Comparison of ENCODE assay signal across 1 fruit fly cellular context in genomic region chrX:6090809-6091667, dm6.
A peak's percentile ranks its signal among the peaks of the same experiment; 100 is the strongest.
TF ChIP-seq lines count a peak whose summit lies in the region.

Gene Nep1, plus strand, starts transcription at chrX:6091205.
Gene Mipp2, minus strand, starts transcription at chrX:6091471.

TF ChIP-seq in whole organism, embryonic, 481 proteins besides CTCF, POLR2A, EP300 and RAD21 (continued from another document and continues in another):
- TF ChIP-seq CG17802 (tag; optimal IDR thresholded peaks at IDR 0.05; lab: Kevin White, UChicago) (no peak), Lpt (GFP tag; optimal IDR thresholded peaks at IDR 0.05; lab: Kevin White, UChicago) (no peak), CG10274 (GFP tag; optimal IDR thresholded peaks at IDR 0.05; lab: Kevin White, UChicago) (no peak), CG10654 (GFP tag; optimal IDR thresholded peaks at IDR 0.05; lab: Kevin White, UChicago) (no peak), klu (GFP tag; IDR thresholded peaks at IDR 0.05; lab: Robert Waterston, UW) (peak; percentile 27; the same call in 1 of the 2 replicates), az2 (GFP tag; optimal IDR thresholded peaks at IDR 0.05; lab: Kevin White, UChicago) (no peak), ato (GFP tag; IDR thresholded peaks at IDR 0.05; lab: Robert Waterston, UW; ENCODE audit: partially characterized antibody) (no peak), CG9609 (GFP tag; optimal IDR thresholded peaks at IDR 0.05; lab: Kevin White, UChicago) (no peak), Xrp1 (GFP tag; IDR thresholded peaks at IDR 0.05; lab: Robert Waterston, UW) (peak; percentile 49), otp (GFP tag; IDR thresholded peaks at IDR 0.05; lab: Robert Waterston, UW) (no peak), Gsc (GFP tag; IDR thresholded peaks at IDR 0.05; lab: Robert Waterston, UW) (no peak), Ada2b (GFP tag; IDR thresholded peaks at IDR 0.05; lab: Robert Waterston, UW) (0 out of 2 replicates have a peak, but pooled peaks have one; percentile 6), danr (GFP tag; IDR thresholded peaks at IDR 0.05; lab: Robert Waterston, UW) (peak; percentile 13; the same call in 1 of the 2 replicates), HLH3B (GFP tag; IDR thresholded peaks at IDR 0.05; lab: Robert Waterston, UW) (peak; percentile 32; the same call in 1 of the 2 replicates), MESR4 (GFP tag; optimal IDR thresholded peaks at IDR 0.05; lab: Kevin White, UChicago) (no peak), exex (tag; optimal IDR thresholded peaks at IDR 0.05; lab: Kevin White, UChicago) (no peak), CG10565 (GFP tag; optimal IDR thresholded peaks at IDR 0.05; lab: Kevin White, UChicago) (no peak), gsb-n (tag; optimal IDR thresholded peaks at IDR 0.05; lab: Kevin White, UChicago) (no peak), psq (GFP tag; optimal IDR thresholded peaks at IDR 0.05; lab: Kevin White, UChicago) (no peak), disco-r (GFP tag; optimal IDR thresholded peaks at IDR 0.05; lab: Kevin White, UChicago) (no peak), CG12299 (tag; optimal IDR thresholded peaks at IDR 0.05; lab: Kevin White, UChicago) (peak; percentile 10), CG12659 (GFP tag; optimal IDR thresholded peaks at IDR 0.05; lab: Kevin White, UChicago) (peak; percentile 42), cad (GFP tag; optimal IDR thresholded peaks at IDR 0.05; lab: Kevin White, UChicago) (no peak), cas (GFP tag; IDR thresholded peaks at IDR 0.05; lab: Robert Waterston, UW) (no peak), CG13123 (GFP tag; optimal IDR thresholded peaks at IDR 0.05; lab: Kevin White, UChicago) (no peak), CrebB (tag; optimal IDR thresholded peaks at IDR 0.05; lab: Kevin White, UChicago) (no peak), CG6765 (GFP tag; optimal IDR thresholded peaks at IDR 0.05; lab: Kevin White, UChicago) (no peak), hth (optimal IDR thresholded peaks at IDR 0.05; lab: Kevin White, UChicago) (no peak), sc (optimal IDR thresholded peaks at IDR 0.05; lab: Kevin White, UChicago) (no peak), sc (GFP tag; optimal IDR thresholded peaks at IDR 0.05; lab: Kevin White, UChicago) (no peak), oc (tag; optimal IDR thresholded peaks at IDR 0.05; lab: Kevin White, UChicago) (no peak), CG30020 (tag; optimal IDR thresholded peaks at IDR 0.05; lab: Kevin White, UChicago) (no peak), scrt (GFP tag; optimal IDR thresholded peaks at IDR 0.05; lab: Kevin White, UChicago) (peak; percentile 44), lbe (GFP tag; optimal IDR thresholded peaks at IDR 0.05; lab: Kevin White, UChicago) (no peak), dysf (GFP tag; IDR thresholded peaks at IDR 0.05; lab: Robert Waterston, UW) (peak; percentile 57; the same call in 1 of the 3 replicates), Ets97D (GFP tag; optimal IDR thresholded peaks at IDR 0.05; lab: Kevin White, UChicago) (peak; percentile 3), BtbVII (GFP tag; optimal IDR thresholded peaks at IDR 0.05; lab: Kevin White, UChicago) (peak; percentile 17), C15 (GFP tag; IDR thresholded peaks at IDR 0.05; lab: Robert Waterston, UW) (no peak), Dip3 (GFP tag; optimal IDR thresholded peaks at IDR 0.05; lab: Kevin White, UChicago) (no peak), hb (GFP tag; IDR thresholded peaks at IDR 0.05; lab: Robert Waterston, UW; ENCODE audit: partially characterized antibody) (no peak), CG16863 (GFP tag; optimal IDR thresholded peaks at IDR 0.05; lab: Kevin White, UChicago) (peak; percentile 29), CG3281 (GFP tag; optimal IDR thresholded peaks at IDR 0.05; lab: Kevin White, UChicago) (peak; percentile 16), CG9817 (tag; optimal IDR thresholded peaks at IDR 0.05; lab: Kevin White, UChicago) (peak; percentile 35), Hr78 (GFP tag; optimal IDR thresholded peaks at IDR 0.05; lab: Kevin White, UChicago) (no peak), unc-4 (GFP tag; IDR thresholded peaks at IDR 0.05; lab: Robert Waterston, UW; ENCODE audit: partially characterized antibody) (no peak), Pdp1 (GFP tag; optimal IDR thresholded peaks at IDR 0.05; lab: Kevin White, UChicago) (peak in 1 of 2 experiments; percentile 7), vnd (GFP tag; IDR thresholded peaks at IDR 0.05; lab: Robert Waterston, UW; ENCODE audit: partially characterized antibody) (no peak), CG11560 (tag; IDR thresholded peaks at IDR 0.05; lab: Robert Waterston, UW) (no peak), Atf3 (GFP tag; optimal IDR thresholded peaks at IDR 0.05; lab: Kevin White, UChicago) (no peak), CG9876 (GFP tag; optimal IDR thresholded peaks at IDR 0.05; lab: Kevin White, UChicago) (no peak), D19B (GFP tag; optimal IDR thresholded peaks at IDR 0.05; lab: Kevin White, UChicago) (no peak), fd102C (GFP tag; optimal IDR thresholded peaks at IDR 0.05; lab: Kevin White, UChicago) (no peak), pita (GFP tag; optimal IDR thresholded peaks at IDR 0.05; lab: Kevin White, UChicago) (no peak), CG11093 (GFP tag; IDR thresholded peaks at IDR 0.05; lab: Robert Waterston, UW) (no peak), trh (GFP tag; optimal IDR thresholded peaks at IDR 0.05; lab: Kevin White, UChicago) (no peak), hbn (GFP tag; IDR thresholded peaks at IDR 0.05; lab: Robert Waterston, UW; ENCODE audit: partially characterized antibody) (no peak), jing (GFP tag; optimal IDR thresholded peaks at IDR 0.05; lab: Kevin White, UChicago) (no peak), CG6854 (GFP tag; optimal IDR thresholded peaks at IDR 0.05; lab: Kevin White, UChicago) (peak; percentile 1), slp2 (GFP tag; optimal IDR thresholded peaks at IDR 0.05; lab: Kevin White, UChicago) (no peak), Taf1 (GFP tag; IDR thresholded peaks at IDR 0.05; lab: Robert Waterston, UW) (peak; percentile 35; the same call in 1 of the 2 replicates), corto (GFP tag; optimal IDR thresholded peaks at IDR 0.05; lab: Kevin White, UChicago) (no peak), CG2129 (GFP tag; IDR thresholded peaks at IDR 0.05; lab: Robert Waterston, UW; ENCODE audit: partially characterized antibody) (no peak), NK7.1 (GFP tag; optimal IDR thresholded peaks at IDR 0.05; lab: Kevin White, UChicago) (no peak), CG8924 (tag; optimal IDR thresholded peaks at IDR 0.05; lab: Kevin White, UChicago) (peak; percentile 15), tup (GFP tag; optimal IDR thresholded peaks at IDR 0.05; lab: Kevin White, UChicago) (no peak), unpg (GFP tag; optimal IDR thresholded peaks at IDR 0.05; lab: Kevin White, UChicago) (peak; percentile 48), CG10979 (tag; optimal IDR thresholded peaks at IDR 0.05; lab: Kevin White, UChicago) (no peak), Sox102F (GFP tag; optimal IDR thresholded peaks at IDR 0.05; lab: Kevin White, UChicago) (no peak), CG16779 (GFP tag; IDR thresholded peaks at IDR 0.05; lab: Robert Waterston, UW) (no peak), Asciz (GFP tag; optimal IDR thresholded peaks at IDR 0.05; lab: Kevin White, UChicago) (no peak), pum (GFP tag; optimal IDR thresholded peaks at IDR 0.05; lab: Kevin White, UChicago) (no peak), Awh (GFP tag; IDR thresholded peaks at IDR 0.05; lab: Robert Waterston, UW) (no peak), CG11398 (GFP tag; optimal IDR thresholded peaks at IDR 0.05; lab: Kevin White, UChicago) (no peak), Eip74EF (GFP tag; optimal IDR thresholded peaks at IDR 0.05; lab: Kevin White, UChicago) (no peak), ab (GFP tag; optimal IDR thresholded peaks at IDR 0.05; lab: Kevin White, UChicago) (no peak), CG10209 (GFP tag; optimal IDR thresholded peaks at IDR 0.05; lab: Kevin White, UChicago) (peak; percentile 38), Dip2 (GFP tag; IDR thresholded peaks at IDR 0.05; lab: Robert Waterston, UW) (no peak), Stat92E (GFP tag; optimal IDR thresholded peaks at IDR 0.05; lab: Kevin White, UChicago) (no peak), CG1602 (GFP tag; optimal IDR thresholded peaks at IDR 0.05; lab: Kevin White, UChicago) (no peak), mirr (GFP tag; optimal IDR thresholded peaks at IDR 0.05; lab: Kevin White, UChicago) (no peak), Tbp (GFP tag; optimal IDR thresholded peaks at IDR 0.05; lab: Kevin White, UChicago) (no peak), zen2 (GFP tag; IDR thresholded peaks at IDR 0.05; lab: Robert Waterston, UW; ENCODE audit: partially characterized antibody) (no peak), Mes4 (GFP tag; optimal IDR thresholded peaks at IDR 0.05; lab: Kevin White, UChicago) (peak; percentile 9), E2f1 (GFP tag; IDR thresholded peaks at IDR 0.05; lab: Robert Waterston, UW) (peak; percentile 51), Neu2 (GFP tag; optimal IDR thresholded peaks at IDR 0.05; lab: Kevin White, UChicago; ENCODE audit: borderline replicate concordance) (no peak), Doc2 (GFP tag; IDR thresholded peaks at IDR 0.05; lab: Robert Waterston, UW) (no peak), Sry-β (GFP tag; optimal IDR thresholded peaks at IDR 0.05; lab: Kevin White, UChicago) (no peak), Spps (tag; optimal IDR thresholded peaks at IDR 0.05; lab: Kevin White, UChicago) (no peak), Fer2 (tag; optimal IDR thresholded peaks at IDR 0.05; lab: Kevin White, UChicago) (no peak), CG8388 (GFP tag; optimal IDR thresholded peaks at IDR 0.05; lab: Kevin White, UChicago) (peak; percentile 3), CG9932 (GFP tag; IDR thresholded peaks at IDR 0.05; lab: Robert Waterston, UW) (peak; percentile 66), CG6654 (GFP tag; optimal IDR thresholded peaks at IDR 0.05; lab: Kevin White, UChicago) (no peak), tin (GFP tag; optimal IDR thresholded peaks at IDR 0.05; lab: Kevin White, UChicago) (no peak), MBD-R2 (GFP tag; IDR thresholded peaks at IDR 0.05; lab: Robert Waterston, UW) (no peak; the same call in 1 of the 2 replicates), Mrtf (GFP tag; IDR thresholded peaks at IDR 0.05; lab: Robert Waterston, UW) (0 out of 3 replicates have a peak, but pooled peaks have one; percentile 19), ERR (GFP tag; optimal IDR thresholded peaks at IDR 0.05; lab: Kevin White, UChicago) (no peak), sima (GFP tag; optimal IDR thresholded peaks at IDR 0.05; lab: Kevin White, UChicago) (no peak), HLH54F (GFP tag; optimal IDR thresholded peaks at IDR 0.05; lab: Kevin White, UChicago) (no peak), CG4730 (GFP tag; IDR thresholded peaks at IDR 0.05; lab: Robert Waterston, UW) (0 out of 2 replicates have a peak, but pooled peaks have one; percentile 12), odd (GFP tag; optimal IDR thresholded peaks at IDR 0.05; lab: Kevin White, UChicago) (no peak), CG7928 (GFP tag; optimal IDR thresholded peaks at IDR 0.05; lab: Kevin White, UChicago) (no peak), lab (GFP tag; optimal IDR thresholded peaks at IDR 0.05; lab: Kevin White, UChicago) (no peak), ara (GFP tag; IDR thresholded peaks at IDR 0.05; lab: Robert Waterston, UW) (no peak), en (GFP tag; optimal IDR thresholded peaks at IDR 0.05; lab: Kevin White, UChicago) (no peak), Med (GFP tag; lab: Kevin White, UChicago) (peak; percentile 88), repo (GFP tag; optimal IDR thresholded peaks at IDR 0.05; lab: Kevin White, UChicago) (no peak), CG17385 (GFP tag; optimal IDR thresholded peaks at IDR 0.05; lab: Kevin White, UChicago) (no peak), CG8290 (GFP tag; optimal IDR thresholded peaks at IDR 0.05; lab: Kevin White, UChicago) (no peak), CG8290 (tag; optimal IDR thresholded peaks at IDR 0.05; lab: Kevin White, UChicago) (peak in 1 of 2 experiments; percentile 55), CG10267 (tag; optimal IDR thresholded peaks at IDR 0.05; lab: Kevin White, UChicago) (no peak), kay (GFP tag; optimal IDR thresholded peaks at IDR 0.05; lab: Kevin White, UChicago) (no peak), CG8089 (GFP tag; optimal IDR thresholded peaks at IDR 0.05; lab: Kevin White, UChicago) (no peak), Max (GFP tag; optimal IDR thresholded peaks at IDR 0.05; lab: Kevin White, UChicago) (no peak), CG17361 (GFP tag; IDR thresholded peaks at IDR 0.05; lab: Robert Waterston, UW) (no peak), CG14441 (GFP tag; IDR thresholded peaks at IDR 0.05; lab: Robert Waterston, UW) (peak; percentile 61), tio (GFP tag; optimal IDR thresholded peaks at IDR 0.05; lab: Kevin White, UChicago) (no peak), CG17359 (tag; optimal IDR thresholded peaks at IDR 0.05; lab: Kevin White, UChicago) (peak; percentile 11), sug (tag; optimal IDR thresholded peaks at IDR 0.05; lab: Kevin White, UChicago) (peak; percentile 8), CG18011 (GFP tag; optimal IDR thresholded peaks at IDR 0.05; lab: Kevin White, UChicago) (no peak), Ptx1 (GFP tag; IDR thresholded peaks at IDR 0.05; lab: Robert Waterston, UW) (peak; percentile 48), CG7963 (GFP tag; IDR thresholded peaks at IDR 0.05; lab: Robert Waterston, UW; ENCODE audit: partially characterized antibody) (no peak), CG4328 (GFP tag; optimal IDR thresholded peaks at IDR 0.05; lab: Kevin White, UChicago) (no peak), prd (optimal IDR thresholded peaks at IDR 0.05; lab: Kevin White, UChicago) (no peak), prd (GFP tag; IDR thresholded peaks at IDR 0.05; lab: Robert Waterston, UW) (peak; percentile 51; the same call in 1 of the 3 replicates), Gug (GFP tag; IDR thresholded peaks at IDR 0.05; lab: Robert Waterston, UW) (peak; percentile 44; the same call in 3 of the 4 replicates), ro (GFP tag; IDR thresholded peaks at IDR 0.05; lab: Robert Waterston, UW) (no peak), CG17612 (GFP tag; IDR thresholded peaks at IDR 0.05; lab: Robert Waterston, UW) (no peak), ap (GFP tag; IDR thresholded peaks at IDR 0.05; lab: Robert Waterston, UW) (no peak), CG6813 (GFP tag; optimal IDR thresholded peaks at IDR 0.05; lab: Kevin White, UChicago) (no peak), Bdp1 (GFP tag; optimal IDR thresholded peaks at IDR 0.05; lab: Kevin White, UChicago) (no peak), CG7271 (tag; optimal IDR thresholded peaks at IDR 0.05; lab: Kevin White, UChicago) (no peak), CG1024 (GFP tag; IDR thresholded peaks at IDR 0.05; lab: Robert Waterston, UW) (no peak), CG14014 (GFP tag; IDR thresholded peaks at IDR 0.05; lab: Robert Waterston, UW) (peak; percentile 44; the same call in 1 of the 2 replicates), Optix (GFP tag; IDR thresholded peaks at IDR 0.05; lab: Robert Waterston, UW) (no peak), z (GFP tag; IDR thresholded peaks at IDR 0.05; lab: Robert Waterston, UW) (no peak), CG3847 (GFP tag; IDR thresholded peaks at IDR 0.05; lab: Robert Waterston, UW) (peak; percentile 28; the same call in 1 of the 2 replicates)
